Worm (Caenorhabditis elegans): ENCODE results near the gene F55D1.1.
A peak's percentile ranks its signal among the peaks of the same experiment; 100 is the strongest.

DNA sequence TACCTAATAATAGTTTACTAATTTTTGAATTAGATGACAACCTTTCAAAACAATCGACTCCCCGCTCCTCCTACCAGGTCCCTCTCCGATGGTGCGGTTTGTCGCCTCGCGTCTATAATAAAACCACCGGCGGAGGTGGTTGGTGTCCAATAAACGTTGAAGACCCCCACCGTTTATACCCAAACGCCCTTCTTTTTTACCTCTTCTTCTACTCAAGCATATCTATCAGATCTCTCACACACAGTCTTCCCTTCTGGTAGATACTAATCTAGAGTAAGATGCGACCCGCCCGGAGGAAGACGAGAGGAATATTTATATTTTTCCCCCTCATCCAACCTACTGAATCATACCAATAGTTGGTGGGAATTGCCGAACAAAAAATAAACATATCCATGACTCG is 10.8 kb upstream of the F55D1.1 start:
- TF ChIP-seq elt-3 (tag; optimal IDR thresholded peaks at IDR 0.05): no peak
- TF ChIP-seq sptf-1 (tag; optimal IDR thresholded peaks at IDR 0.05): no peak
- no peak for TF ChIP-seq lsy-2 (tag; optimal IDR thresholded peaks at IDR 0.05)
- no peak for TF ChIP-seq pha-4 (tag; optimal IDR thresholded peaks at IDR 0.05)
- TF ChIP-seq lin-13 (tag; optimal IDR thresholded peaks at IDR 0.05): no peak
- TF ChIP-seq M03D4.4 (tag; optimal IDR thresholded peaks at IDR 0.05): no peak
- no peak for TF ChIP-seq unc-62 (GFP tag; optimal IDR thresholded peaks at IDR 0.05)
- no peak for TF ChIP-seq nhr-237 (tag; optimal IDR thresholded peaks at IDR 0.05)
- TF ChIP-seq ztf-11 (tag; optimal IDR thresholded peaks at IDR 0.05): no peak
- no peak for TF ChIP-seq ceh-43 (GFP tag; optimal IDR thresholded peaks at IDR 0.05)
- TF ChIP-seq mab-5 (tag; optimal IDR thresholded peaks at IDR 0.05): no peak
- TF ChIP-seq unc-39 (tag; optimal IDR thresholded peaks at IDR 0.05): no peak
- peak; percentile 39 for TF ChIP-seq elt-1 (tag; optimal IDR thresholded peaks at IDR 0.05; ENCODE audit: borderline replicate concordance, insufficient read depth)
- TF ChIP-seq snpc-4 (tag; optimal IDR thresholded peaks at IDR 0.05): no peak
